Comparison of ENCODE assay signal across 3 worm cellular contexts in genomic region chrX:13306869-13307446, ce11.
TF ChIP-seq lines count a peak whose summit lies in the region.

No protein-coding gene starts in this region.

TF ChIP-seq in whole organism, L1 larva, 84 proteins besides CTCF, POLR2A, EP300 and RAD21 (continued from another document and continues in another):
- TF ChIP-seq hlh-17 (GFP tag; optimal IDR thresholded peaks at IDR 0.05; lab: Kevin White, UChicago; ENCODE audit: borderline replicate concordance), result no peak
- peak; percentile 50 for TF ChIP-seq aly-2 (tag; optimal IDR thresholded peaks at IDR 0.05; lab: Kevin White, UChicago)
- peak in 1 of 2 experiments; percentile 88 for TF ChIP-seq mdl-1 (tag; optimal IDR thresholded peaks at IDR 0.05; lab: Kevin White, UChicago)
- TF ChIP-seq rnt-1 (tag; optimal IDR thresholded peaks at IDR 0.05; lab: Kevin White, UChicago), result peak; percentile 83
- TF ChIP-seq lir-3 (tag; optimal IDR thresholded peaks at IDR 0.05; lab: Kevin White, UChicago; ENCODE audit: poor library complexity), result peak; percentile 86
- TF ChIP-seq dsc-1 (tag; optimal IDR thresholded peaks at IDR 0.05; lab: Kevin White, UChicago), result peak; percentile 84
- peak; percentile 51 for TF ChIP-seq fkh-10 (GFP tag; optimal IDR thresholded peaks at IDR 0.05; lab: Kevin White, UChicago)
- TF ChIP-seq nhr-19 (GFP tag; conservative IDR thresholded peaks at IDR 0.05; lab: Robert Waterston, UW), result peak; percentile 83
- no peak for TF ChIP-seq F16B12.6 (tag; optimal IDR thresholded peaks at IDR 0.05; lab: Kevin White, UChicago)
- no peak for TF ChIP-seq aha-1 (tag; optimal IDR thresholded peaks at IDR 0.05; lab: Kevin White, UChicago)
- peak; percentile 86 for TF ChIP-seq nhr-71 (tag; optimal IDR thresholded peaks at IDR 0.05; lab: Kevin White, UChicago)
- peak; percentile 11 to 73 (median 65) for TF ChIP-seq ceh-82 (tag; optimal IDR thresholded peaks at IDR 0.05; lab: Kevin White, UChicago)
- no peak for TF ChIP-seq efl-3 (GFP tag; optimal IDR thresholded peaks at IDR 0.05; lab: Kevin White, UChicago)
- TF ChIP-seq nhr-237 (tag; optimal IDR thresholded peaks at IDR 0.05; lab: Kevin White, UChicago), result peak; percentile 4
- TF ChIP-seq swsn-7 (tag; optimal IDR thresholded peaks at IDR 0.05; lab: Kevin White, UChicago), result peak; percentile 81
- no peak for TF ChIP-seq ceh-90 (tag; optimal IDR thresholded peaks at IDR 0.05; lab: Kevin White, UChicago)
- no peak for TF ChIP-seq alr-1 (tag; optimal IDR thresholded peaks at IDR 0.05; lab: Kevin White, UChicago; ENCODE audit: borderline replicate concordance)
- no peak for TF ChIP-seq fkh-4 (tag; optimal IDR thresholded peaks at IDR 0.05; lab: Kevin White, UChicago; ENCODE audit: borderline replicate concordance)
- peak in 1 of 2 experiments; percentile 63 for TF ChIP-seq ztf-11 (tag; optimal IDR thresholded peaks at IDR 0.05; lab: Kevin White, UChicago)
- TF ChIP-seq nhr-20 (tag; optimal IDR thresholded peaks at IDR 0.05; lab: Kevin White, UChicago), result peak; percentile 81
- TF ChIP-seq C04F5.9 (tag; optimal IDR thresholded peaks at IDR 0.05; lab: Kevin White, UChicago), result no peak
- peak; percentile 53 for TF ChIP-seq nhr-77 (tag; optimal IDR thresholded peaks at IDR 0.05; lab: Kevin White, UChicago)
- TF ChIP-seq irx-1 (tag; optimal IDR thresholded peaks at IDR 0.05; lab: Kevin White, UChicago), result peak; percentile 52
- TF ChIP-seq Y116A8C.19 (tag; optimal IDR thresholded peaks at IDR 0.05; lab: Kevin White, UChicago; ENCODE audit: borderline replicate concordance), result no peak
- peak; percentile 26 for TF ChIP-seq snpc-4 (tag; optimal IDR thresholded peaks at IDR 0.05; lab: Kevin White, UChicago)
- TF ChIP-seq unc-86 (tag; optimal IDR thresholded peaks at IDR 0.05; lab: Kevin White, UChicago), result peak; percentile 58
- peak; percentile 80 for TF ChIP-seq fkh-8 (tag; optimal IDR thresholded peaks at IDR 0.05; lab: Kevin White, UChicago)
- TF ChIP-seq unc-98 (GFP tag; IDR thresholded peaks at IDR 0.05; lab: Robert Waterston, UW), result no peak
- no peak; the same call in 1 of the 2 replicates for TF ChIP-seq ceh-88 (GFP tag; IDR thresholded peaks at IDR 0.05; lab: Robert Waterston, UW)
- peak; percentile 45 for TF ChIP-seq hpl-2 (GFP tag; optimal IDR thresholded peaks at IDR 0.05; lab: Kevin White, UChicago)
- TF ChIP-seq sptf-1 (tag; optimal IDR thresholded peaks at IDR 0.05; lab: Kevin White, UChicago), result no peak
- peak; percentile 65 to 79 for TF ChIP-seq lsy-2 (tag; optimal IDR thresholded peaks at IDR 0.05; lab: Kevin White, UChicago)
- peak; percentile 60 for TF ChIP-seq ztf-4 (tag; optimal IDR thresholded peaks at IDR 0.05; lab: Kevin White, UChicago)
- TF ChIP-seq nhr-12 (tag; optimal IDR thresholded peaks at IDR 0.05; lab: Kevin White, UChicago), result no peak
- TF ChIP-seq elt-2 (tag; optimal IDR thresholded peaks at IDR 0.05; lab: Kevin White, UChicago), result peak; percentile 31
- peak; percentile 87 for TF ChIP-seq nhr-47 (tag; optimal IDR thresholded peaks at IDR 0.05; lab: Kevin White, UChicago)
- no peak for TF ChIP-seq hlh-4 (tag; optimal IDR thresholded peaks at IDR 0.05; lab: Kevin White, UChicago)
- peak; percentile 73 for TF ChIP-seq jun-1 (tag; optimal IDR thresholded peaks at IDR 0.05; lab: Kevin White, UChicago)
- TF ChIP-seq nhr-85 (tag; lab: Kevin White, UChicago), result peak; percentile 54
- peak; percentile 76 for TF ChIP-seq ceh-8 (GFP tag; optimal IDR thresholded peaks at IDR 0.05; lab: Kevin White, UChicago)
- TF ChIP-seq lin-35 (GFP tag; optimal IDR thresholded peaks at IDR 0.05; lab: Kevin White, UChicago), result peak; percentile 43 to 74
- TF ChIP-seq lin-15B (tag; optimal IDR thresholded peaks at IDR 0.05; lab: Kevin White, UChicago), result peak; percentile 17
- TF ChIP-seq tbx-2 (tag; optimal IDR thresholded peaks at IDR 0.05; lab: Kevin White, UChicago), result peak; percentile 72

TF ChIP-seq in whole organism, L3 larva, 47 proteins besides CTCF, POLR2A, EP300 and RAD21 (continued from another document):
- TF ChIP-seq ceh-16 (tag; optimal IDR thresholded peaks at IDR 0.05; lab: Kevin White, UChicago), result no peak
- TF ChIP-seq snpc-4 (tag; optimal IDR thresholded peaks at IDR 0.05; lab: Kevin White, UChicago), result peak; percentile 36
- TF ChIP-seq ceh-82 (tag; optimal IDR thresholded peaks at IDR 0.05; lab: Kevin White, UChicago), result peak; percentile 64
- TF ChIP-seq tbx-2 (tag; optimal IDR thresholded peaks at IDR 0.05; lab: Kevin White, UChicago), result peak; percentile 83
- TF ChIP-seq elt-2 (tag; optimal IDR thresholded peaks at IDR 0.05; lab: Kevin White, UChicago), result peak; percentile 55
- peak; percentile 48 for TF ChIP-seq skn-1 (tag; optimal IDR thresholded peaks at IDR 0.05; lab: Kevin White, UChicago)
- TF ChIP-seq lin-39 (tag; optimal IDR thresholded peaks at IDR 0.05; lab: Kevin White, UChicago), result peak; percentile 75

TF ChIP-seq in whole organism, young adult, 124 proteins besides CTCF, POLR2A, EP300 and RAD21 (continued from another document and continues in another):
- TF ChIP-seq mel-28 (tag; optimal IDR thresholded peaks at IDR 0.05; lab: Kevin White, UChicago; ENCODE audit: borderline replicate concordance) (peak; percentile 42), unc-62 (GFP tag; optimal IDR thresholded peaks at IDR 0.05; lab: Kevin White, UChicago) (no peak), mcd-1 (GFP tag; IDR thresholded peaks at IDR 0.05; lab: Robert Waterston, UW) (no peak; the same call in none of the 2 replicates), nfyb-1 (GFP tag; IDR thresholded peaks at IDR 0.05; lab: Robert Waterston, UW) (peak; percentile 92), dox-1 (GFP tag; IDR thresholded peaks at IDR 0.05; lab: Robert Waterston, UW) (peak; percentile 89; the same call in 1 of the 2 replicates), ceh-100 (GFP tag; IDR thresholded peaks at IDR 0.05; lab: Robert Waterston, UW) (peak; percentile 56), madf-6 (GFP tag; IDR thresholded peaks at IDR 0.05; lab: Robert Waterston, UW) (no peak; the same call in 1 of the 2 replicates), F49E8.2 (tag; optimal IDR thresholded peaks at IDR 0.05; lab: Kevin White, UChicago; ENCODE audit: insufficient read depth) (no peak), nhr-80 (tag; optimal IDR thresholded peaks at IDR 0.05; lab: Kevin White, UChicago) (peak; percentile 43), ztf-22 (GFP tag; optimal IDR thresholded peaks at IDR 0.05; lab: Kevin White, UChicago) (peak; percentile 68), let-607 (tag; optimal IDR thresholded peaks at IDR 0.05; lab: Kevin White, UChicago) (peak; percentile 56 to 71), K11D2.4 (GFP tag; IDR thresholded peaks at IDR 0.05; lab: Robert Waterston, UW) (peak; percentile 82), ceh-27 (GFP tag; optimal IDR thresholded peaks at IDR 0.05; lab: Kevin White, UChicago) (peak; percentile 85), tlf-1 (GFP tag; optimal IDR thresholded peaks at IDR 0.05; lab: Kevin White, UChicago) (peak; percentile 62), nhr-179 (tag; optimal IDR thresholded peaks at IDR 0.05; lab: Kevin White, UChicago) (peak; percentile 55), B0035.1 (tag; optimal IDR thresholded peaks at IDR 0.05; lab: Kevin White, UChicago) (peak; percentile 89), snpc-1.1 (tag; optimal IDR thresholded peaks at IDR 0.05; lab: Kevin White, UChicago; ENCODE audit: insufficient read depth) (peak; percentile 81), rec-8 (tag; optimal IDR thresholded peaks at IDR 0.05; lab: Kevin White, UChicago) (peak; percentile 91 to 94), madf-3 (GFP tag; IDR thresholded peaks at IDR 0.05; lab: Robert Waterston, UW) (no peak; the same call in 1 of the 2 replicates), mxl-1 (tag; optimal IDR thresholded peaks at IDR 0.05; lab: Kevin White, UChicago) (peak; percentile 93), lsy-27 (tag; optimal IDR thresholded peaks at IDR 0.05; lab: Kevin White, UChicago; ENCODE audit: borderline replicate concordance, insufficient read depth) (peak; percentile 76), T07F8.4 (tag; optimal IDR thresholded peaks at IDR 0.05; lab: Kevin White, UChicago) (peak; percentile 89), C17E4.6 (GFP tag; IDR thresholded peaks at IDR 0.05; lab: Robert Waterston, UW) (0 out of 2 replicates have a peak, but pooled peaks have one; percentile 67), dpl-1 (GFP tag; optimal IDR thresholded peaks at IDR 0.05; lab: Kevin White, UChicago) (peak; percentile 12), cebp-1 (GFP tag; IDR thresholded peaks at IDR 0.05; lab: Robert Waterston, UW) (peak; percentile 65; the same call in 1 of the 2 replicates), cebp-1 (tag; optimal IDR thresholded peaks at IDR 0.05; lab: Kevin White, UChicago) (no peak), ekl-4 (GFP tag; IDR thresholded peaks at IDR 0.05; lab: Robert Waterston, UW) (peak; percentile 87), sptf-2 (GFP tag; optimal IDR thresholded peaks at IDR 0.05; lab: Kevin White, UChicago) (peak; percentile 90), attf-5 (GFP tag; optimal IDR thresholded peaks at IDR 0.05; lab: Kevin White, UChicago) (peak; percentile 81), somi-1 (GFP tag; optimal IDR thresholded peaks at IDR 0.05; lab: Kevin White, UChicago) (peak; percentile 83), him-1 (tag; optimal IDR thresholded peaks at IDR 0.05; lab: Kevin White, UChicago) (peak; percentile 89), F55B11.4 (tag; optimal IDR thresholded peaks at IDR 0.05; lab: Kevin White, UChicago; ENCODE audit: borderline replicate concordance, insufficient read depth) (peak; percentile 10), F57C9.4 (tag; optimal IDR thresholded peaks at IDR 0.05; lab: Kevin White, UChicago) (peak; percentile 35), C06A6.2 (GFP tag; conservative IDR thresholded peaks at IDR 0.05; lab: Robert Waterston, UW) (peak; percentile 71), nfya-2 (GFP tag; IDR thresholded peaks at IDR 0.05; lab: Robert Waterston, UW) (no peak), attf-6 (GFP tag; IDR thresholded peaks at IDR 0.05; lab: Robert Waterston, UW) (peak; percentile 65), pbrm-1 (GFP tag; IDR thresholded peaks at IDR 0.05; lab: Robert Waterston, UW) (peak; percentile 89), ceh-91 (GFP tag; IDR thresholded peaks at IDR 0.05; lab: Robert Waterston, UW) (no peak), zfh-2 (GFP tag; conservative IDR thresholded peaks at IDR 0.05; lab: Robert Waterston, UW) (no peak), gei-17 (GFP tag; optimal IDR thresholded peaks at IDR 0.05; lab: Kevin White, UChicago) (peak; percentile 70), Y67H2A.10 (GFP tag; conservative IDR thresholded peaks at IDR 0.05; lab: Robert Waterston, UW) (no peak), zim-3 (tag; optimal IDR thresholded peaks at IDR 0.05; lab: Kevin White, UChicago) (peak; percentile 91), unc-130 (GFP tag; optimal IDR thresholded peaks at IDR 0.05; lab: Kevin White, UChicago) (peak; percentile 87), bed-2 (GFP tag; IDR thresholded peaks at IDR 0.05; lab: Robert Waterston, UW) (peak; percentile 57; the same call in 1 of the 2 replicates), ceh-58 (GFP tag; IDR thresholded peaks at IDR 0.05; lab: Robert Waterston, UW) (0 out of 2 replicates have a peak, but pooled peaks have one; percentile 22), akir-1 (GFP tag; optimal IDR thresholded peaks at IDR 0.05; lab: Kevin White, UChicago) (no peak), bed-1 (GFP tag; IDR thresholded peaks at IDR 0.05; lab: Robert Waterston, UW) (0 out of 2 replicates have a peak, but pooled peaks have one; percentile 66), efl-1 (GFP tag; optimal IDR thresholded peaks at IDR 0.05; lab: Kevin White, UChicago) (no peak), sdz-38 (tag; optimal IDR thresholded peaks at IDR 0.05; lab: Kevin White, UChicago) (no peak), snpc-3.4 (tag; optimal IDR thresholded peaks at IDR 0.05; lab: Kevin White, UChicago) (peak; percentile 93), cebp-2 (GFP tag; IDR thresholded peaks at IDR 0.05; lab: Robert Waterston, UW) (peak; percentile 90), F57A8.1 (GFP tag; optimal IDR thresholded peaks at IDR 0.05; lab: Kevin White, UChicago) (peak; percentile 82), nhr-120 (GFP tag; IDR thresholded peaks at IDR 0.05; lab: Robert Waterston, UW) (0 out of 2 replicates have a peak, but pooled peaks have one; percentile 47), mes-4 (tag; optimal IDR thresholded peaks at IDR 0.05; lab: Kevin White, UChicago) (peak; percentile 85), lag-1 (GFP tag; IDR thresholded peaks at IDR 0.05; lab: Robert Waterston, UW) (no peak), lin-40 (tag; optimal IDR thresholded peaks at IDR 0.05; lab: Kevin White, UChicago) (no peak), lin-54 (GFP tag; optimal IDR thresholded peaks at IDR 0.05; lab: Kevin White, UChicago) (no peak), hsf-1 (GFP tag; IDR thresholded peaks at IDR 0.05; lab: Robert Waterston, UW) (no peak), nhr-27 (tag; optimal IDR thresholded peaks at IDR 0.05; lab: Kevin White, UChicago) (peak; percentile 86), aptf-3 (GFP tag; IDR thresholded peaks at IDR 0.05; lab: Robert Waterston, UW) (no peak), ceh-40 (GFP tag; IDR thresholded peaks at IDR 0.05; lab: Robert Waterston, UW) (peak; percentile 92), ccch-3 (GFP tag; optimal IDR thresholded peaks at IDR 0.05; lab: Kevin White, UChicago) (peak; percentile 52), nfya-1 (tag; optimal IDR thresholded peaks at IDR 0.05; lab: Kevin White, UChicago; ENCODE audit: borderline replicate concordance, insufficient read depth) (no peak), hlh-12 (tag; optimal IDR thresholded peaks at IDR 0.05; lab: Kevin White, UChicago) (peak; percentile 89), tbp1 (GFP tag; optimal IDR thresholded peaks at IDR 0.05; lab: Kevin White, UChicago) (peak; percentile 99), madf-8 (GFP tag; conservative IDR thresholded peaks at IDR 0.05; lab: Robert Waterston, UW) (0 out of 2 replicates have a peak, but pooled peaks have one; percentile 17), chd-7 (tag; optimal IDR thresholded peaks at IDR 0.05; lab: Kevin White, UChicago) (peak; percentile 91), rpc-1 (optimal IDR thresholded peaks at IDR 0.05; lab: Kevin White, UChicago) (peak; percentile 99), rpc-1 (tag; optimal IDR thresholded peaks at IDR 0.05; lab: Kevin White, UChicago) (peak; percentile 100), ceh-79 (tag; optimal IDR thresholded peaks at IDR 0.05; lab: Kevin White, UChicago) (peak; percentile 95), egl-44 (GFP tag; IDR thresholded peaks at IDR 0.05; lab: Robert Waterston, UW) (peak; percentile 91; the same call in 1 of the 2 replicates), ztf-26 (tag; optimal IDR thresholded peaks at IDR 0.05; lab: Kevin White, UChicago) (peak; percentile 81), fkh-3 (tag; optimal IDR thresholded peaks at IDR 0.05; lab: Kevin White, UChicago) (peak; percentile 95), Y56A3A.18 (GFP tag; IDR thresholded peaks at IDR 0.05; lab: Robert Waterston, UW) (peak; percentile 95), die-1 (tag; optimal IDR thresholded peaks at IDR 0.05; lab: Kevin White, UChicago) (peak; percentile 95), ztf-18 (tag; optimal IDR thresholded peaks at IDR 0.05; lab: Kevin White, UChicago) (peak; percentile 77), egl-18 (GFP tag; IDR thresholded peaks at IDR 0.05; lab: Robert Waterston, UW) (peak; percentile 79; the same call in 1 of the 2 replicates), Y53G8AR.9 (GFP tag; conservative IDR thresholded peaks at IDR 0.05; lab: Robert Waterston, UW) (no peak; the same call in 1 of the 2 replicates), xnd-1 (tag; optimal IDR thresholded peaks at IDR 0.05; lab: Kevin White, UChicago) (no peak), dpff-1 (tag; optimal IDR thresholded peaks at IDR 0.05; lab: Kevin White, UChicago) (peak; percentile 32), athp-1 (tag; optimal IDR thresholded peaks at IDR 0.05; lab: Kevin White, UChicago) (peak; percentile 86), sea-2 (GFP tag; IDR thresholded peaks at IDR 0.05; lab: Robert Waterston, UW) (no peak), Y79H2A.3 (GFP tag; conservative IDR thresholded peaks at IDR 0.05; lab: Robert Waterston, UW) (0 out of 2 replicates have a peak, but pooled peaks have one; percentile 34)
